Worm (Caenorhabditis elegans) whole organism, late embryonic: Measurements from ENCODE around the gene oxi-1.

Experiments used
- C08G9.2 ChIP-seq: sonication (generic microtip); optimal IDR thresholded peaks from 2 replicates; lab custom pipeline; 2016; ENCODE audit warnings: mild to moderate bottlenecking, missing genetic modification characterization, moderate library complexity, missing compliant biosample characterization
- K09A11.1 ChIP-seq: sonication (generic microtip); optimal IDR thresholded peaks from 2 replicates; lab custom pipeline; 2017; ENCODE audit warnings: antibody characterized with exemption, mild to moderate bottlenecking, missing genetic modification characterization, missing compliant biosample characterization; ENCODE audit not compliant: insufficient read depth
- T23F11.4 ChIP-seq: fragments of 200-800 bp; sonication (Bioruptor generic); optimal IDR thresholded peaks from 2 replicates; lab custom pipeline; 2018; ENCODE audit warnings: mild to moderate bottlenecking, missing genetic modification characterization, missing compliant biosample characterization
- Y22D7AL.16 ChIP-seq: sonication (generic microtip); optimal IDR thresholded peaks from 2 replicates; lab custom pipeline; 2016; ENCODE audit warnings: missing genetic modification characterization, missing compliant biosample characterization
- ama-1 ChIP-seq: fragments of 150-350 bp; optimal IDR thresholded peaks from 2 replicates; lab custom pipeline; 2014
- ceh-14 ChIP-seq: sonication (generic microtip); optimal IDR thresholded peaks from 2 replicates; lab custom pipeline; 2016; ENCODE audit warnings: missing genotype, missing genetic modification characterization, missing compliant biosample characterization
- ceh-18 ChIP-seq: sonication (generic microtip); optimal IDR thresholded peaks from 2 replicates; lab custom pipeline; 2016; ENCODE audit warnings: missing genetic modification characterization, missing compliant biosample characterization
- ceh-2 ChIP-seq: sonication (generic microtip); optimal IDR thresholded peaks from 2 replicates; lab custom pipeline; 2016; ENCODE audit warnings: missing genotype, missing genetic modification characterization, missing compliant biosample characterization
- ceh-22 ChIP-seq: sonication (generic microtip); optimal IDR thresholded peaks from 2 replicates; lab custom pipeline; 2017; ENCODE audit warnings: missing biosample characterization, missing genetic modification characterization
- ceh-24 ChIP-seq: sonication (generic microtip); optimal IDR thresholded peaks from 2 replicates; lab custom pipeline; 2016; ENCODE audit warnings: mild to moderate bottlenecking, missing genetic modification characterization, missing compliant biosample characterization
- ceh-31 ChIP-seq: sonication (generic microtip); optimal IDR thresholded peaks from 2 replicates; lab custom pipeline; 2016; ENCODE audit warnings: missing genetic modification characterization, missing compliant biosample characterization
- ceh-34 ChIP-seq: sonication (generic microtip); optimal IDR thresholded peaks from 2 replicates; lab custom pipeline; 2016; ENCODE audit warnings: mild to moderate bottlenecking, missing genetic modification characterization, missing compliant biosample characterization
- ceh-45 ChIP-seq: fragments of 200-800 bp; sonication (Bioruptor generic); IDR thresholded peaks from 2 replicates; pipeline ENCODE4 v1.3.6; 2022; ENCODE audit warnings: missing genetic modification reagents, missing genetic modification characterization, missing compliant biosample characterization
- ceh-48 ChIP-seq: sonication (generic microtip); optimal IDR thresholded peaks from 2 replicates; lab custom pipeline; 2016; ENCODE audit warnings: missing genetic modification characterization, inconsistent platforms, missing compliant biosample characterization
- ceh-9 ChIP-seq: sonication (generic microtip); optimal IDR thresholded peaks from 2 replicates; lab custom pipeline; 2016; ENCODE audit warnings: mild to moderate bottlenecking, missing genetic modification characterization, inconsistent platforms, missing compliant biosample characterization
- che-1 ChIP-seq: sonication (generic microtip); optimal IDR thresholded peaks from 2 replicates; lab custom pipeline; 2016; ENCODE audit warnings: mild to moderate bottlenecking, missing genetic modification characterization, missing compliant biosample characterization
- elt-2 ChIP-seq: sonication (generic microtip); optimal IDR thresholded peaks from 2 replicates; lab custom pipeline; 2016; ENCODE audit warnings: missing genetic modification reagents, missing genetic modification characterization, missing compliant biosample characterization
- eyg-1 ChIP-seq: sonication (generic microtip); optimal IDR thresholded peaks from 2 replicates; lab custom pipeline; 2016; ENCODE audit warnings: missing genotype, missing genetic modification characterization, missing compliant biosample characterization
- fax-1 ChIP-seq: sonication (generic microtip); optimal IDR thresholded peaks from 2 replicates; lab custom pipeline; 2016; ENCODE audit warnings: missing genotype, missing genetic modification characterization, missing compliant biosample characterization
- fkh-6 ChIP-seq: sonication (generic microtip); optimal IDR thresholded peaks from 2 replicates; lab custom pipeline; 2016; ENCODE audit warnings: missing genetic modification characterization, missing compliant biosample characterization
- hlh-15 ChIP-seq: sonication (generic microtip); optimal IDR thresholded peaks from 2 replicates; lab custom pipeline; 2016; ENCODE audit warnings: missing genetic modification characterization, missing compliant biosample characterization
- hlh-6 ChIP-seq: sonication (generic microtip); optimal IDR thresholded peaks from 2 replicates; lab custom pipeline; 2016; ENCODE audit warnings: missing genotype, missing genetic modification characterization, missing compliant biosample characterization
- hlh-8 ChIP-seq: sonication (generic microtip); optimal IDR thresholded peaks from 2 replicates; lab custom pipeline; 2016; ENCODE audit warnings: missing genotype, missing genetic modification characterization, missing compliant biosample characterization
- mec-3 ChIP-seq: sonication (generic microtip); optimal IDR thresholded peaks from 2 replicates; lab custom pipeline; 2016; ENCODE audit warnings: borderline replicate concordance, missing genetic modification characterization, missing compliant biosample characterization
- nfya-1 ChIP-seq: sonication (generic microtip); optimal IDR thresholded peaks from 2 replicates; lab custom pipeline; 2017; ENCODE audit warnings: missing genetic modification characterization, mild to moderate bottlenecking, missing compliant biosample characterization, antibody characterized with exemption, moderate library complexity
- nhr-11 ChIP-seq: fragments of 150-350 bp; optimal IDR thresholded peaks from 2 replicates; lab custom pipeline; 2014; ENCODE audit warnings: missing biosample characterization, missing genetic modification characterization
- nhr-232 ChIP-seq: sonication (generic microtip); optimal IDR thresholded peaks from 2 replicates; lab custom pipeline; 2016; ENCODE audit warnings: missing genetic modification characterization, missing compliant biosample characterization
- npax-4 ChIP-seq: sonication (generic microtip); optimal IDR thresholded peaks from 2 replicates; lab custom pipeline; 2016; ENCODE audit warnings: missing genetic modification characterization, missing compliant biosample characterization
- odd-2 ChIP-seq: sonication (generic microtip); optimal IDR thresholded peaks from 2 replicates; lab custom pipeline; 2017; ENCODE audit warnings: antibody characterized with exemption, mild to moderate bottlenecking, missing genetic modification characterization, missing compliant biosample characterization
- pat-9 ChIP-seq: fragments of 200-800 bp; sonication (Bioruptor generic); optimal IDR thresholded peaks from 2 replicates; lab custom pipeline; 2018; ENCODE audit warnings: mild to moderate bottlenecking, missing genetic modification characterization, moderate library complexity, missing compliant biosample characterization
- pax-1 ChIP-seq: fragments of 150-350 bp; optimal IDR thresholded peaks from 2 replicates; lab custom pipeline; 2014; ENCODE audit warnings: missing biosample characterization, missing genetic modification characterization
- pha-2 ChIP-seq: sonication (generic microtip); optimal IDR thresholded peaks from 2 replicates; lab custom pipeline; 2017; ENCODE audit warnings: mild to moderate bottlenecking, missing genetic modification characterization, missing compliant biosample characterization
- pha-4 ChIP-seq: fragments of 150-350 bp; optimal IDR thresholded peaks from 2 replicates; lab custom pipeline; 2018; ENCODE audit warnings: missing biosample characterization, missing genetic modification reagents, missing genetic modification characterization
- ref-2 ChIP-seq: sonication (generic microtip); optimal IDR thresholded peaks from 2 replicates; lab custom pipeline; 2016; ENCODE audit warnings: missing genetic modification characterization, missing compliant biosample characterization
- rnt-1 ChIP-seq: sonication (generic microtip); optimal IDR thresholded peaks from 2 replicates; lab custom pipeline; 2016; ENCODE audit warnings: missing genetic modification characterization, missing compliant biosample characterization
- sdc-2 ChIP-seq: sonication (generic microtip); optimal IDR thresholded peaks from 2 replicates; lab custom pipeline; 2016; ENCODE audit warnings: missing genotype, missing genetic modification characterization, missing compliant biosample characterization
- sox-2 ChIP-seq: fragments of 200-800 bp; sonication (Bioruptor generic); IDR thresholded peaks from 2 replicates; pipeline ENCODE4 v1.3.6; 2022; ENCODE audit warnings: missing genetic modification reagents, missing genetic modification characterization, missing compliant biosample characterization
- tbx-2 ChIP-seq: sonication (generic microtip); optimal IDR thresholded peaks from 2 replicates; lab custom pipeline; 2016; ENCODE audit warnings: missing genetic modification characterization, missing compliant biosample characterization
- ttx-3 ChIP-seq: sonication (generic microtip); optimal IDR thresholded peaks from 2 replicates; lab custom pipeline; 2016; ENCODE audit warnings: missing genetic modification reagents, missing genetic modification characterization, missing compliant biosample characterization
- unc-3 ChIP-seq, 2 experiments: fragments of 200-800 bp in 1 of 2; sonication (Bioruptor generic) in 1 of 2; sonication (generic microtip) in 1 of 2; conservative IDR thresholded peaks in 1 of 2; optimal IDR thresholded peaks in 1 of 2; 2 replicates each; pipeline versions ENCODE4 v1.3.6 to Lab custom; 2016 to 2022; ENCODE audit warnings: missing compliant biosample characterization in 2 of 2, missing genetic modification characterization in 2 of 2, missing genetic modification reagents in 1 of 2
- unc-42 ChIP-seq: sonication (generic microtip); optimal IDR thresholded peaks from 2 replicates; lab custom pipeline; 2016; ENCODE audit warnings: missing genotype, missing genetic modification characterization, missing compliant biosample characterization
- unc-55 ChIP-seq: sonication (generic microtip); optimal IDR thresholded peaks from 2 replicates; lab custom pipeline; 2017; ENCODE audit warnings: missing biosample characterization, missing genetic modification reagents, missing genetic modification characterization

The oxi-1 gene

ce11 chrIII:10818364-10818763 is 39.7 kb upstream of the oxi-1 start (continued):
- TF ChIP-seq Y22D7AL.16 (tag; lab: Kevin White, UChicago) (no peak), pha-4 (no peak), nhr-11 (no peak), pax-1 (tag; lab: Kevin White, UChicago) (no peak), unc-42 (tag; lab: Kevin White, UChicago) (no peak), hlh-6 (tag; lab: Kevin White, UChicago) (no peak), sdc-2 (tag; lab: Kevin White, UChicago) (no peak), npax-4 (tag; lab: Kevin White, UChicago) (no peak), ttx-3 (tag; lab: Kevin White, UChicago) (no peak), ceh-22 (tag; lab: Kevin White, UChicago) (no peak), pha-2 (tag; lab: Kevin White, UChicago) (no peak), hlh-15 (no peak), nhr-232 (tag; lab: Kevin White, UChicago) (peak; percentile 9), T23F11.4 (GFP tag; lab: Kevin White, UChicago) (no peak), nfya-1 (peak; percentile 43), ref-2 (tag; lab: Kevin White, UChicago) (no peak), mec-3 (tag; lab: Kevin White, UChicago) (no peak), C08G9.2 (tag; lab: Kevin White, UChicago) (peak; percentile 21), fkh-6 (tag; lab: Kevin White, UChicago) (no peak), elt-2 (tag; lab: Kevin White, UChicago) (peak; percentile 18), unc-3 (GFP tag; conservative IDR thresholded peaks at IDR 0.05; lab: Robert Waterston, UW) (no peak), unc-3 (tag; optimal IDR thresholded peaks at IDR 0.05; lab: Kevin White, UChicago) (no peak), sox-2 (GFP tag; lab: Robert Waterston, UW) (peak; percentile 20; the same call in 1 of the 2 replicates), ceh-14 (tag; lab: Kevin White, UChicago) (peak; percentile 8), ceh-24 (tag; lab: Kevin White, UChicago) (no peak), rnt-1 (tag; lab: Kevin White, UChicago) (peak; percentile 6)

DNA sequence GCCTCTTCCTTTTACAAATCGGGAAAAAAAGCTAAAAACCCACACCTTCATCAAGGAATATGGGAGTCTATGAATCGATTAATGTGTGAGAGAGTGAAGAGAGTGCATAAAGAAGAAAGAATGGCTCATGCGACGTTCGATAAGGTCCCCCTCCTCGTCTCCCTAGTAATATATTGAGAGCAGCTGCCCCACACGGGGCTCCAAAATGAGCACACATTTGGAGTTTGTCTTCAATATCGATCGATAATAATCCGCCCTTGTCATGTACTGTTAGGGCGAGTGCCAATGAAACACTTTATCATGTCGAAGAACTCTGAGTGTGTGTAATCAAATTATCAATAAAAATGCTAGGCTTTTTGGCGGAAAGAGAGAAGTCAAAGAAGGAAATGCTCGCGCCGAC is 38.8 kb upstream of the oxi-1 start:
- no peak for TF ChIP-seq pha-2 (tag; lab: Kevin White, UChicago)
- peak; percentile 53 for TF ChIP-seq ceh-48 (tag; lab: Kevin White, UChicago)
- no peak for TF ChIP-seq che-1 (tag; lab: Kevin White, UChicago)
- TF ChIP-seq K09A11.1, result no peak
- TF ChIP-seq fkh-6 (tag; lab: Kevin White, UChicago), result no peak

ce11 chrIII:10819778-10820177 is 38.3 kb upstream of the oxi-1 start:
- TF ChIP-seq ceh-31 (tag; lab: Kevin White, UChicago) (no peak), ceh-18 (tag; lab: Kevin White, UChicago) (peak; percentile 70), ceh-48 (tag; lab: Kevin White, UChicago) (no peak), eyg-1 (tag; lab: Kevin White, UChicago) (no peak), ceh-2 (tag; lab: Kevin White, UChicago) (no peak), fkh-6 (tag; lab: Kevin White, UChicago) (no peak), pha-2 (tag; lab: Kevin White, UChicago) (no peak), hlh-8 (no peak), ama-1 (no peak), sdc-2 (tag; lab: Kevin White, UChicago) (no peak), ceh-45 (GFP tag; lab: Robert Waterston, UW) (no peak), pax-1 (tag; lab: Kevin White, UChicago) (no peak), ceh-34 (tag; lab: Kevin White, UChicago) (peak; percentile 49), ttx-3 (tag; lab: Kevin White, UChicago) (no peak), pat-9 (tag; lab: Kevin White, UChicago) (no peak), unc-55 (GFP tag; lab: Kevin White, UChicago) (peak; percentile 22), fax-1 (tag; lab: Kevin White, UChicago) (no peak), ceh-14 (tag; lab: Kevin White, UChicago) (no peak), hlh-6 (tag; lab: Kevin White, UChicago) (no peak), nfya-1 (no peak), odd-2 (tag; lab: Kevin White, UChicago) (no peak), mec-3 (tag; lab: Kevin White, UChicago) (peak; percentile 1), ceh-9 (tag; lab: Kevin White, UChicago) (no peak), tbx-2 (tag; lab: Kevin White, UChicago) (no peak), unc-42 (tag; lab: Kevin White, UChicago) (no peak)
